Worm (Caenorhabditis elegans): Measurements from ENCODE around the gene grl-10.

The grl-10 gene

DNA sequence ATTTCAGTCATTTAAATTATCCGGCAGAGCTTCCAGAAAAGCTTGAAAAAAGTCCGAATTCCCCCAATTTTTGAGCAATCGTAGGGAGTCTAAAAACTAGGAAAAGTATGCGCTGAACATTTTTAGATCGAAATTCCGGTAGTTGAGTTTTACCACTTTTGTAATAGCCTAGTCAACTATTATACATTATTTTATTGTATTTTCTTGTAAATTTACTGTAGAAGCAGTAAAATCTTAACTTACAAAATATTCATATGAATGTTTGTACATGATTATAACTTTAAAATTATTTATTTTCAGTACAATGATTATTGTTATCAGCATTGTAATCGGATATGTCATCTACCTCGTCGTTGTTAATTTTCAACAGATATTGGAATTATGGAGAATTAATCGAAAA is 7.2 kb downstream of the grl-10 start, which contains the start of gene cyp-32A1:
TSS of gene cyp-32A1 (plus strand) at position 301 of the 400 bp plus-strand sequence.
- no peak for TF ChIP-seq him-1 (tag; optimal IDR thresholded peaks at IDR 0.05)
- TF ChIP-seq W03F9.2 (tag; optimal IDR thresholded peaks at IDR 0.05) = no peak
- no peak for TF ChIP-seq dao-5 (tag; optimal IDR thresholded peaks at IDR 0.05)

- TF ChIP-seq dao-5 (tag; optimal IDR thresholded peaks at IDR 0.05) (no peak), him-1 (tag; optimal IDR thresholded peaks at IDR 0.05) (no peak), W03F9.2 (tag; optimal IDR thresholded peaks at IDR 0.05) (no peak)
These were observed 10.8 kb downstream of the grl-10 start, which contains the start of gene C26F1.1 for ce11 chrV:7785117-7785516. C26F1.1 (plus strand) TSS chrV:7785417.

DNA sequence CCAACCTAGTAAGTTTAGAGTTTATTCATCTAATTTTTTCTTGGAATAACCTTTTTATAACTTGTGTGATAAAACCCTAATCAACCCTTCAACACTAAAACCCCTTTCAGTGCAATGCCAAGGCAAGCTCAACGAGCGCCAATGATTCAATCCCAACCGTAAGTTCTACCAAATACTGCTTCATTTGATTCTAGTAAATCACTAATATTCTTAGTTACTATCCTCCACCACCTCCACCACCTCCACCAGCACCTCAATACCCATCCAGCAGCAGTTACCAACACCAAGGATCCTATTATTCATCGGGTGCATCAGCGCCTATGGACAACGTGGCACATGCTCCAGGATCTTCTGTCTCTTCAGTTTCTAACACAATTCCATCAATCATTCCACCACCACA is 11.5 kb downstream of the grl-10 start:
- TF ChIP-seq him-1 (tag; optimal IDR thresholded peaks at IDR 0.05) = no peak

DNA sequence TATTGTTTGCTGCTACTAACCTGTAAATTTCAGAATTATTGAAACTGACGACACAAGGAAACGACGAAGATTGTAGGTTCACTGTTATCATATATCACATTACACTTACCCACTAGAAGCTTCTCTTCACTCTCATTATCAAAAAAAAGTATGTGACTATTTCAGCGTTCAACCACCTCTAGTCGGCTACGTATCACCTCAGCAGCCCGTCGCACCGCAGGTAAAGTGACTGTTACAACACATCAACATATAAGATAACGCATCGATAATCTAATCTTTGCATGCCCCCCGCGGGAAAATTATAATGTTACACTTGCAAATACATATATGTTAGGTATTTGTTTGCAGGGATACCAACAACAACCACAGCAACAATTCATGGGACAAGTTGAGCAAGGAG is 12.3 kb downstream of the grl-10 start:
- TF ChIP-seq him-1 (tag; optimal IDR thresholded peaks at IDR 0.05) (no peak), dao-5 (tag; optimal IDR thresholded peaks at IDR 0.05) (no peak), W03F9.2 (tag; optimal IDR thresholded peaks at IDR 0.05) (no peak)

DNA sequence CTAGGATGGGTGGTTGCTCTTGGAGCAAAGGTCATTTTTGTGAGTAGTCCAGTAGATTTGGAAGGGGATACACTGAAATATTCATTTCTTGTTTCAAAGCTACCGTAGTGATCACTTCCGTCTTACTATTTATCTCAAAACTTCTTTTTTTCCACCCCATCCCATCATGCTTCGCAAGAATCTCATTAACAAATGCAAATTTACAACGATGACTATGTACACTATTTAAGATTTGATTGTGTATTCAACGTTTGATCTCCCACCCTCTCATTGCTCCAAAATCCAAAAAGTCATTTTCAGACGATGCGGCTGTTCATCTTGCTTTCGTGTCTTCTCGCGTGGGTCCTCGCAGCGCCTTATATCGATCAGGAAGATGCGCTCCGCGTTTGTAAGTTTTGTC is 18.7 kb downstream of the grl-10 start, which contains the start of gene flp-21:
TSS of gene flp-21 (plus strand) at position 301 of the 400 bp plus-strand sequence.
- no peak for TF ChIP-seq dao-5 (tag; optimal IDR thresholded peaks at IDR 0.05)
- no peak for TF ChIP-seq him-1 (tag; optimal IDR thresholded peaks at IDR 0.05)
- TF ChIP-seq W03F9.2 (tag; optimal IDR thresholded peaks at IDR 0.05) = no peak

ce11 chrV:7798079-7798478 is 23.7 kb downstream of the grl-10 start, which contains the start of gene ZK742.7:
ZK742.7 (plus strand) TSS chrV:7798379.
- TF ChIP-seq him-1 (tag; optimal IDR thresholded peaks at IDR 0.05) (no peak), W03F9.2 (tag; optimal IDR thresholded peaks at IDR 0.05) (no peak), dao-5 (tag; optimal IDR thresholded peaks at IDR 0.05) (no peak)

ce11 chrV:7803563-7803962 is 29.2 kb downstream of the grl-10 start:
- no peak for TF ChIP-seq him-1 (tag; optimal IDR thresholded peaks at IDR 0.05)
- no peak for TF ChIP-seq W03F9.2 (tag; optimal IDR thresholded peaks at IDR 0.05)
- no peak for TF ChIP-seq dao-5 (tag; optimal IDR thresholded peaks at IDR 0.05)

- TF ChIP-seq him-1 (tag; optimal IDR thresholded peaks at IDR 0.05) (no peak), W03F9.2 (tag; optimal IDR thresholded peaks at IDR 0.05) (no peak), dao-5 (tag; optimal IDR thresholded peaks at IDR 0.05) (no peak)
These were observed 29.9 kb downstream of the grl-10 start, which contains the start of gene uvs-1 for ce11 chrV:7804064-7804800. uvs-1 (minus strand) TSS chrV:7804208.

DNA sequence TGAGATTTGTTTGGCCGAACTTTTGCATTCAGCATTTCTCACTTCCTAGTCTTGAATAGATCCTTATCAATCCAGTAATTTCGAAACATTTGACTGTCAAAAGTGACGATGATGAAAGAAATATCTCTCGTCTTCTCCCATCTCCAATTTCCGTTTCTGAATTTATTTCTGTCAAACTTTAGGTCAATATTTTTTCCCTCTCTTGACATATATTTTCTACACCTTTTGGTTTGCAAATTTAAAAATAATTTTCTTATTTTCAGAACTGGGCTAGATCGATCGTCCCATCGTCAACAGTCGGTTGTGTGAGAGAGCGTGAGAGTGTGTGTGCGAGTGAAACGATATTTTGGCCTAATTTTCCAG is 30.4 kb downstream of the grl-10 start, which contains the start of gene xpo-1:
TSS of gene xpo-1 (plus strand) at position 264 of the 363 bp plus-strand sequence.
- TF ChIP-seq W03F9.2 (tag; optimal IDR thresholded peaks at IDR 0.05) (no peak), dao-5 (tag; optimal IDR thresholded peaks at IDR 0.05) (no peak), him-1 (tag; optimal IDR thresholded peaks at IDR 0.05) (no peak)

ce11 chrV:7806629-7807028 is 32.3 kb downstream of the grl-10 start:
- TF ChIP-seq W03F9.2 (tag; optimal IDR thresholded peaks at IDR 0.05) (no peak), dao-5 (tag; optimal IDR thresholded peaks at IDR 0.05) (no peak), him-1 (tag; optimal IDR thresholded peaks at IDR 0.05) (no peak)

- TF ChIP-seq W03F9.2 (tag; optimal IDR thresholded peaks at IDR 0.05) (no peak), dao-5 (tag; optimal IDR thresholded peaks at IDR 0.05) (no peak), him-1 (tag; optimal IDR thresholded peaks at IDR 0.05) (no peak)
These were observed 34.1 kb downstream of the grl-10 start for ce11 chrV:7808444-7808843.

ce11 chrV:7809320-7810256 is 35.2 kb downstream of the grl-10 start, which contains the start of gene ZK742.3:
ZK742.3 (minus strand) TSS chrV:7809912.
- no peak for TF ChIP-seq W03F9.2 (tag; optimal IDR thresholded peaks at IDR 0.05)

DNA sequence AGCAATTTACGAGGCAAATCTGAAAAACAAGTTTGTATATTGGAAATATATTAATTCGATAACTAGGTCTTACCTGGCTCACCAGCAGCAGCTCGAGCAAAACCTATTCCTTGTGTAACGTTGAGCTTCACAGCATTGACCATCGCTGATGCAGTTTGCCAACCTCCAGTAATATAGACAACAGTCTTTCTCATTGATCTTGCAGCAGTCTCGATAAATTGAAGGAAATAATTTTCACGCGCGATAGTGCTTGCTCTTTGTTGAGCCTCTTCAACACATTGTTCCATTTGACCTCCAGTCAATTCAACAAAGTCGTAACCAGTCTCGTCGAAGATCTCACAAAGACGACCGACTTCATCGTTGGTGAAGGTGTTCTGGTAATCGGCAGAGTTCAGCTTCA is 36.2 kb downstream of the grl-10 start:
- TF ChIP-seq dao-5 (tag; optimal IDR thresholded peaks at IDR 0.05) (no peak), him-1 (tag; optimal IDR thresholded peaks at IDR 0.05) (no peak), W03F9.2 (tag; optimal IDR thresholded peaks at IDR 0.05) (no peak)

DNA sequence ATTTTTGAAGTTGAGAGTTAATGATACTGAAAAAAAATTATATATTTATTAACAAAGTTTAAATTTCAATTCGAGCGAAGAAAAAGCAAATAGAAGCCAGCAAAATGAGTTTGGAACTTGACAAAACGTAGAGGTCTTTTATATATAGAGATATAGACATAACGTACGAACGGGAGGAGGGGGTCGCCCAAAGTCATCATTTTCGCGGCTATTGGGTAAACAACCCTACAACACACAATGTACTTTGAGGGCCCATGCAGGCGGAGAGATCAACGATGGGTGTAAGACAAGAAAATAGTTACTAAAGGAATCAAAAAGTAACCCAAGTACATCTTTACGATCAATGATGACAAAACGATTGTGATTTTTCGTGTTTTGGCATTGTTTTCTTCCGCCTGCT is 37.4 kb downstream of the grl-10 start, which contains the start of gene ZK742.4:
TSS of gene ZK742.4 (minus strand) at position 35 of the 400 bp plus-strand sequence.
- TF ChIP-seq him-1 (tag; optimal IDR thresholded peaks at IDR 0.05) (no peak), dao-5 (tag; optimal IDR thresholded peaks at IDR 0.05) (no peak), W03F9.2 (tag; optimal IDR thresholded peaks at IDR 0.05) (no peak)

All from whole organism, L4/young adult.